Worm (Caenorhabditis elegans) whole organism, L1 larva: Measurements from ENCODE around the gene luc-7L.

Source experiments
- C04F5.9 ChIP-seq: sonication (generic microtip); optimal IDR thresholded peaks from 2 replicates; lab custom pipeline; 2016; ENCODE audit warnings: missing genetic modification characterization, missing compliant biosample characterization
- C16A3.4 ChIP-seq: fragments of 150-350 bp; optimal IDR thresholded peaks from 2 replicates; lab custom pipeline; 2014; ENCODE audit warnings: missing biosample characterization, missing genetic modification characterization
- F16B12.6 ChIP-seq: fragments of 150-350 bp; optimal IDR thresholded peaks from 2 replicates; lab custom pipeline; 2014; ENCODE audit warnings: missing biosample characterization, missing genetic modification characterization
- aha-1 ChIP-seq: fragments of 150-350 bp; optimal IDR thresholded peaks from 2 replicates; lab custom pipeline; 2014; ENCODE audit warnings: missing biosample characterization, missing genetic modification characterization
- aly-2 ChIP-seq: fragments of 150-350 bp; optimal IDR thresholded peaks from 2 replicates; lab custom pipeline; 2014; ENCODE audit warnings: missing biosample characterization, missing genetic modification characterization
- ama-1 ChIP-seq: fragments of 150-350 bp; optimal IDR thresholded peaks from 2 replicates; lab custom pipeline; 2014
- blmp-1 ChIP-seq: fragments of 150-350 bp; optimal IDR thresholded peaks from 2 replicates; lab custom pipeline; 2014; ENCODE audit warnings: missing biosample characterization, missing genetic modification characterization
- ceh-63 ChIP-seq: fragments of 200-800 bp; sonication (Bioruptor generic); optimal IDR thresholded peaks from 2 replicates; lab custom pipeline; 2018; ENCODE audit warnings: mild to moderate bottlenecking, missing genetic modification characterization, missing compliant biosample characterization
- ceh-8 ChIP-seq: fragments of 200-800 bp; sonication (Bioruptor generic); optimal IDR thresholded peaks from 2 replicates; lab custom pipeline; 2018; ENCODE audit warnings: mild to moderate bottlenecking, missing genetic modification characterization, moderate library complexity, missing compliant biosample characterization
- ceh-82 ChIP-seq, 3 experiments: fragments of 150-350 bp in 1 of 3; sonication (generic microtip) in 2 of 3; optimal IDR thresholded peaks; 2 replicates each; lab custom pipeline; 2014 to 2017; ENCODE audit warnings: missing biosample characterization in 3 of 3, missing genetic modification characterization in 3 of 3
- ces-1 ChIP-seq: fragments of 150-350 bp; optimal IDR thresholded peaks from 2 replicates; lab custom pipeline; 2014; ENCODE audit warnings: missing biosample characterization, missing genetic modification reagents, missing genetic modification characterization
- efl-1 ChIP-seq, 4 experiments: fragments of 150-350 bp; optimal IDR thresholded peaks in 3 of 4; peaks in 1 of 4; 1 replicate in 1 of 4; 2 replicates in 3 of 4; lab custom pipeline; 2014; ENCODE audit warnings: missing biosample characterization in 2 of 4, missing genetic modification characterization in 2 of 4, missing genetic modification reagents in 2 of 4
- egl-13 ChIP-seq: sonication (generic microtip); optimal IDR thresholded peaks from 2 replicates; lab custom pipeline; 2016; ENCODE audit warnings: missing genotype, missing genetic modification reagents, missing genetic modification characterization, missing compliant biosample characterization
- elt-3 ChIP-seq, 6 experiments: fragments of 150-350 bp in 1 of 6; sonication (generic microtip); optimal IDR thresholded peaks; 2 replicates each; lab custom pipeline; 2017 to 2018; ENCODE audit warnings: missing biosample characterization in 6 of 6, missing genetic modification characterization in 6 of 6, inconsistent platforms in 1 of 6
- ets-5 ChIP-seq: fragments of 200-800 bp; sonication (Bioruptor generic); IDR thresholded peaks from 2 replicates; pipeline ENCODE4 v1.3.6; 2022; ENCODE audit warnings: missing genetic modification characterization, missing compliant biosample characterization
- fkh-10 ChIP-seq: sonication (generic microtip); optimal IDR thresholded peaks from 2 replicates; lab custom pipeline; 2017; ENCODE audit warnings: missing biosample characterization, missing genetic modification reagents, missing genetic modification characterization
- fkh-4 ChIP-seq: sonication (generic microtip); optimal IDR thresholded peaks from 2 replicates; lab custom pipeline; 2016; ENCODE audit warnings: missing compliant biosample characterization, missing genetic modification characterization, borderline replicate concordance
- grh-1 ChIP-seq: fragments of 200-800 bp; sonication (Bioruptor generic); IDR thresholded peaks from 2 replicates; pipeline ENCODE4 v1.3.6; 2022; ENCODE audit warnings: missing genetic modification reagents, missing genetic modification characterization, missing compliant biosample characterization
- hlh-17 ChIP-seq: fragments of 200-800 bp; sonication (Bioruptor generic); optimal IDR thresholded peaks from 2 replicates; lab custom pipeline; 2018; ENCODE audit warnings: missing genetic modification characterization, mild to moderate bottlenecking, missing compliant biosample characterization, moderate library complexity, borderline replicate concordance
- hlh-4 ChIP-seq: sonication (generic microtip); optimal IDR thresholded peaks from 2 replicates; lab custom pipeline; 2016; ENCODE audit warnings: mild to moderate bottlenecking, missing genetic modification characterization, missing compliant biosample characterization
- hpl-2 ChIP-seq: fragments of 150-350 bp; optimal IDR thresholded peaks from 2 replicates; lab custom pipeline; 2014; ENCODE audit warnings: missing biosample characterization, missing genetic modification reagents, missing genetic modification characterization
- irx-1 ChIP-seq: sonication (generic microtip); optimal IDR thresholded peaks from 2 replicates; lab custom pipeline; 2016; ENCODE audit warnings: missing genetic modification characterization, missing compliant biosample characterization
- lin-14 ChIP-seq: fragments of 200-800 bp; sonication (Bioruptor generic); optimal IDR thresholded peaks from 2 replicates; lab custom pipeline; 2018; ENCODE audit warnings: mild to moderate bottlenecking, missing genetic modification characterization, moderate library complexity, missing compliant biosample characterization
- lin-35 ChIP-seq, 2 experiments: fragments of 150-350 bp; optimal IDR thresholded peaks; 2 replicates each; lab custom pipeline; 2014; ENCODE audit warnings: missing biosample characterization in 2 of 2, missing genetic modification characterization in 2 of 2, missing genetic modification reagents in 2 of 2
- lin-39 ChIP-seq: fragments of 150-350 bp; optimal IDR thresholded peaks from 2 replicates; lab custom pipeline; 2014; ENCODE audit warnings: missing biosample characterization, missing genetic modification reagents, missing genetic modification characterization
- lir-3 ChIP-seq: sonication (generic microtip); optimal IDR thresholded peaks from 2 replicates; lab custom pipeline; 2016; ENCODE audit warnings: mild to moderate bottlenecking, missing genetic modification characterization, moderate library complexity, missing compliant biosample characterization; ENCODE audit not compliant: poor library complexity
- lsy-2 ChIP-seq, 2 experiments: fragments of 150-350 bp; optimal IDR thresholded peaks; 2 replicates each; lab custom pipeline; 2014; ENCODE audit warnings: missing biosample characterization in 2 of 2, missing genetic modification characterization in 2 of 2
- mdl-1 ChIP-seq, 2 experiments: fragments of 150-350 bp; optimal IDR thresholded peaks; 2 replicates each; lab custom pipeline; 2014 to 2017; ENCODE audit warnings: missing biosample characterization in 2 of 2, missing genetic modification characterization in 2 of 2, inconsistent platforms in 1 of 2
- mef-2 ChIP-seq: fragments of 150-350 bp; optimal IDR thresholded peaks from 2 replicates; lab custom pipeline; 2014; ENCODE audit warnings: missing biosample characterization, missing genetic modification characterization
- mep-1 ChIP-seq: fragments of 150-350 bp; optimal IDR thresholded peaks from 2 replicates; lab custom pipeline; 2014; ENCODE audit warnings: missing biosample characterization, missing genetic modification characterization
- nhr-12 ChIP-seq: sonication (generic microtip); optimal IDR thresholded peaks from 2 replicates; lab custom pipeline; 2017; ENCODE audit warnings: missing biosample characterization, missing genetic modification characterization
- nhr-237 ChIP-seq: fragments of 150-350 bp; optimal IDR thresholded peaks from 2 replicates; lab custom pipeline; 2014; ENCODE audit warnings: missing biosample characterization, missing genetic modification characterization
- nhr-28 ChIP-seq: fragments of 150-350 bp; optimal IDR thresholded peaks from 2 replicates; lab custom pipeline; 2014; ENCODE audit warnings: missing biosample characterization, missing genetic modification characterization
- nhr-47 ChIP-seq: sonication (generic microtip); optimal IDR thresholded peaks from 2 replicates; lab custom pipeline; 2016; ENCODE audit warnings: mild to moderate bottlenecking, missing genetic modification characterization, moderate library complexity, missing compliant biosample characterization
- nhr-71 ChIP-seq: sonication (generic microtip); optimal IDR thresholded peaks from 2 replicates; lab custom pipeline; 2016; ENCODE audit warnings: mild to moderate bottlenecking, missing genetic modification characterization, moderate library complexity, missing compliant biosample characterization
- nhr-76 ChIP-seq: sonication (generic microtip); optimal IDR thresholded peaks from 2 replicates; lab custom pipeline; 2017; ENCODE audit warnings: missing biosample characterization, missing genetic modification characterization
- nhr-77 ChIP-seq: fragments of 150-350 bp; optimal IDR thresholded peaks from 2 replicates; lab custom pipeline; 2014; ENCODE audit warnings: missing biosample characterization, missing genetic modification characterization
- nhr-90 ChIP-seq: sonication (generic microtip); optimal IDR thresholded peaks from 2 replicates; lab custom pipeline; 2016; ENCODE audit warnings: mild to moderate bottlenecking, missing genetic modification characterization, missing compliant biosample characterization; ENCODE audit not compliant: poor library complexity
- pax-3 ChIP-seq: fragments of 200-800 bp; sonication (Bioruptor generic); optimal IDR thresholded peaks from 2 replicates; lab custom pipeline; 2018; ENCODE audit warnings: mild to moderate bottlenecking, missing genetic modification characterization, moderate library complexity, missing compliant biosample characterization
- pqm-1 ChIP-seq: sonication (generic microtip); optimal IDR thresholded peaks from 3 replicates; lab custom pipeline; 2017; ENCODE audit warnings: missing biosample characterization, missing genetic modification characterization
- rnt-1 ChIP-seq: sonication (generic microtip); optimal IDR thresholded peaks from 2 replicates; lab custom pipeline; 2016; ENCODE audit warnings: mild to moderate bottlenecking, missing genetic modification characterization, moderate library complexity, missing compliant biosample characterization
- snu-23 ChIP-seq: sonication (generic microtip); optimal IDR thresholded peaks from 2 replicates; lab custom pipeline; 2016; ENCODE audit warnings: missing genetic modification characterization, missing compliant biosample characterization
- tbx-2 ChIP-seq: sonication (generic microtip); optimal IDR thresholded peaks from 2 replicates; lab custom pipeline; 2016; ENCODE audit warnings: missing genetic modification characterization, missing compliant biosample characterization
- unc-30 ChIP-seq: sonication (generic microtip); optimal IDR thresholded peaks from 2 replicates; lab custom pipeline; 2017; ENCODE audit warnings: missing biosample characterization, missing genetic modification characterization
- unc-86 ChIP-seq: sonication (generic microtip); optimal IDR thresholded peaks from 2 replicates; lab custom pipeline; 2016; ENCODE audit warnings: missing genetic modification characterization, missing compliant biosample characterization
- xbp-1 ChIP-seq: sonication (generic microtip); optimal IDR thresholded peaks from 2 replicates; lab custom pipeline; 2016; ENCODE audit warnings: missing genetic modification characterization, missing compliant biosample characterization
- zip-4 ChIP-seq: fragments of 200-800 bp; sonication (Bioruptor generic); optimal IDR thresholded peaks from 2 replicates; lab custom pipeline; 2018; ENCODE audit warnings: mild to moderate bottlenecking, missing genetic modification characterization, moderate library complexity, missing compliant biosample characterization

luc-7L gene

DNA sequence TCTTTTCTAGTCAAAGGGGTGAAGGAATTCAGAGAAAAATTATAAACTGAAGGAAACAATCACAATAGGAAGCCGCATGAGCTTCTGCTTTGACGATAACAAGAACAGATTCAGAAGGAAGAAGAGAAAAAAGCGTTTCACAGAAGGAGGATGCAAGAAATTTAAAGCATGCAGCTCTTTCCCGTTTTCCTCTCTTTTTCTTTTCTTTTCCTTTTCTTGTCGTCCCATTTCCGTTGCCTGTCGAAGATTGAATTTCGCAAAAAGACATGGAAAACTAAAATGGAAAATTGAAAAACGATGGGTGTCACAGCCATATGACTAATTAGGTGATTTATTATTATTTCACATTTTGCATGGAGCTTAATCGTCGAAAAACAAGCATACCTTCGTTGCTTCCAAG, 8.8 kb upstream of the luc-7L start (continued):
- TF ChIP-seq unc-30 (tag; lab: Kevin White, UChicago), result no peak
- no peak for TF ChIP-seq irx-1

ce11 chrII:7714614-7715186, 7.4 kb upstream of the luc-7L start:
- TF ChIP-seq rnt-1 (tag; lab: Kevin White, UChicago) (no peak), ceh-82 (tag; optimal IDR thresholded peaks at IDR 0.05; lab: Kevin White, UChicago) (no peak), fkh-4 (tag; lab: Kevin White, UChicago) (no peak), ceh-63 (GFP tag; lab: Kevin White, UChicago) (no peak), blmp-1 (no peak), grh-1 (no peak), nhr-76 (no peak), pqm-1 (tag; lab: Kevin White, UChicago) (no peak), aha-1 (tag; lab: Kevin White, UChicago) (no peak), elt-3 (tag; optimal IDR thresholded peaks at IDR 0.05; lab: Kevin White, UChicago) (no peak), lin-39 (tag; lab: Kevin White, UChicago) (no peak), lin-35 (GFP tag; optimal IDR thresholded peaks at IDR 0.05; lab: Kevin White, UChicago) (no peak), ama-1 (lab: Kevin White, UChicago) (no peak), xbp-1 (tag; lab: Kevin White, UChicago) (no peak), hlh-4 (tag; lab: Kevin White, UChicago) (no peak), mdl-1 (tag; optimal IDR thresholded peaks at IDR 0.05; lab: Kevin White, UChicago) (no peak), irx-1 (peak; percentile 25), fkh-10 (GFP tag; lab: Kevin White, UChicago) (peak; percentile 95), egl-13 (tag; lab: Kevin White, UChicago) (no peak), nhr-47 (tag; lab: Kevin White, UChicago) (peak; percentile 23), lsy-2 (tag; optimal IDR thresholded peaks at IDR 0.05; lab: Kevin White, UChicago) (peak; percentile 29 to 43), unc-86 (tag; lab: Kevin White, UChicago) (peak; percentile 20), nhr-28 (tag; lab: Kevin White, UChicago) (no peak), nhr-77 (no peak), ces-1 (peak; percentile 39), lir-3 (no peak), ets-5 (GFP tag; lab: Robert Waterston, UW) (no peak), tbx-2 (tag; lab: Kevin White, UChicago) (no peak), nhr-237 (tag; lab: Kevin White, UChicago) (no peak), hpl-2 (GFP tag; lab: Kevin White, UChicago) (no peak), aly-2 (tag; lab: Kevin White, UChicago) (no peak), C04F5.9 (tag; lab: Kevin White, UChicago) (no peak), mef-2 (tag; lab: Kevin White, UChicago) (no peak), hlh-17 (GFP tag; lab: Kevin White, UChicago) (no peak), pax-3 (no peak), nhr-12 (no peak), nhr-71 (tag; lab: Kevin White, UChicago) (peak; percentile 49), lin-14 (GFP tag; lab: Kevin White, UChicago) (peak; percentile 86), snu-23 (GFP tag; lab: Kevin White, UChicago) (no peak), efl-1 (optimal IDR thresholded peaks at IDR 0.05; lab: Kevin White, UChicago) (no peak), efl-1 (GFP tag; optimal IDR thresholded peaks at IDR 0.05 in 1 of 2; lab: Kevin White, UChicago) (peak in 1 of 2 experiments; percentile 79), ceh-8 (GFP tag; lab: Kevin White, UChicago) (peak; percentile 42), F16B12.6 (no peak), zip-4 (GFP tag; lab: Kevin White, UChicago) (no peak), nhr-90 (tag; lab: Kevin White, UChicago) (no peak), C16A3.4 (tag; lab: Kevin White, UChicago) (no peak), mep-1 (tag; lab: Kevin White, UChicago) (no peak)
